Fruit fly (Drosophila melanogaster): ENCODE results near the gene ATP7.
A peak's percentile ranks its signal among the peaks of the same experiment; 100 is the strongest.

DNA sequence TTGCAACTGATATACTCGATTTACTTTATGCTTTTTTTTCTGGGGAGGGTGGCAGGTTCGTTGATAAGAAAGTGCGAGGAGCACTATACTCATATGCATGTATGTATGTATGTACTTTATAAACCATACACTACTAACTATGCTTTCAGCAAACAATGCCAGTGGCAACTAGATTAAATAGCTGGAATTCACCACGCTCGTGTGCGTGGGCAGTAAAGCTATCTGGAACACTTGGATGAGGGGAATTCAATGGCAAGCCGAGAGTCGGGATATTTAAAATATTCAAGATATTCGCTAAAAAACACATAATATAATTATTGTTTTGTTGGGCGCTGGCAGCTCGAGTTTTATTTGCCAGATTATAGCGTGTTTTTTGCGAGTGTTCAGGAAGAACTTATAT, 2.0 kb downstream of the ATP7 start:
- TF ChIP-seq spab (GFP tag; optimal IDR thresholded peaks at IDR 0.05) (no peak), CG8632 (GFP tag; optimal IDR thresholded peaks at IDR 0.05) (no peak), svp (GFP tag) (peak; percentile 70), Gug (GFP tag; IDR thresholded peaks at IDR 0.05) (no peak)

All from whole organism, prepupa.